Fruit fly (Drosophila melanogaster) whole organism, embryonic: ENCODE measurements around the gene Gycbeta100B.

Experiments used
- CG11093 ChIP-seq: fragments of 200-800 bp; sonication (Bioruptor generic); IDR thresholded peaks from 3 replicates; pipeline ENCODE4 v1.3.6; 2022; ENCODE audit warnings: missing biosample characterization, missing genetic modification characterization
- CG12071 ChIP-seq: fragments of 200-800 bp; sonication (Bioruptor generic); optimal IDR thresholded peaks from 3 replicates; lab custom pipeline; 2018; ENCODE audit warnings: missing biosample characterization, mild to moderate bottlenecking, missing genetic modification characterization
- CG13296 ChIP-seq: fragments of 200-800 bp; sonication (Bioruptor generic); optimal IDR thresholded peaks from 3 replicates; lab custom pipeline; 2018; ENCODE audit warnings: missing biosample characterization, mild to moderate bottlenecking, missing genetic modification characterization
- CG13894 ChIP-seq: fragments of 200-800 bp; sonication (Bioruptor generic); optimal IDR thresholded peaks from 3 replicates; lab custom pipeline; 2018; ENCODE audit warnings: missing biosample characterization, mild to moderate bottlenecking, missing genetic modification characterization, moderate library complexity
- CG15073 ChIP-seq: fragments of 200-800 bp; sonication (Bioruptor generic); optimal IDR thresholded peaks from 2 replicates; lab custom pipeline; 2016; ENCODE audit warnings: missing biosample characterization, missing genetic modification characterization
- CG1603 ChIP-seq: fragments of 200-800 bp; sonication (Bioruptor generic); optimal IDR thresholded peaks from 2 replicates; lab custom pipeline; 2019; ENCODE audit warnings: missing biosample characterization, mild to moderate bottlenecking, missing genetic modification characterization, moderate library complexity
- CG17186 ChIP-seq: fragments of 200-800 bp; sonication (Bioruptor generic); optimal IDR thresholded peaks from 3 replicates; lab custom pipeline; 2017; ENCODE audit warnings: missing biosample characterization, missing genetic modification reagents, missing genetic modification characterization
- CG30431 ChIP-seq: fragments of 200-800 bp; sonication (Bioruptor generic); optimal IDR thresholded peaks from 2 replicates; lab custom pipeline; 2017; ENCODE audit warnings: missing biosample characterization, missing genetic modification characterization
- CG31388 ChIP-seq: fragments of 200-800 bp; sonication (Bioruptor generic); optimal IDR thresholded peaks from 2 replicates; lab custom pipeline; 2016; ENCODE audit warnings: missing biosample characterization, missing genetic modification characterization
- CG7928 ChIP-seq: fragments of 200-800 bp; sonication (Bioruptor generic); optimal IDR thresholded peaks from 2 replicates; lab custom pipeline; 2017; ENCODE audit warnings: missing biosample characterization, mild to moderate bottlenecking, missing genetic modification characterization
- CG9932 ChIP-seq: fragments of 200-800 bp; sonication (Bioruptor generic); IDR thresholded peaks from 2 replicates; pipeline ENCODE4 v1.3.6; 2022; ENCODE audit warnings: missing biosample characterization, missing genetic modification characterization
- Dad ChIP-seq: fragments of 200-800 bp; sonication (Bioruptor generic); optimal IDR thresholded peaks from 3 replicates; lab custom pipeline; 2016; ENCODE audit warnings: missing biosample characterization, missing genetic modification characterization
- Dbx ChIP-seq: fragments of 200-800 bp; sonication (Bioruptor generic); IDR thresholded peaks from 3 replicates; pipeline ENCODE4 v1.3.6; 2022; ENCODE audit warnings: missing biosample characterization, missing genetic modification characterization
- Dip2 ChIP-seq: fragments of 200-800 bp; sonication (Bioruptor generic); IDR thresholded peaks from 2 replicates; pipeline ENCODE4 v1.3.6; 2022; ENCODE audit warnings: missing biosample characterization, missing genetic modification characterization
- Dp ChIP-seq: fragments of 200-800 bp; sonication (Bioruptor generic); optimal IDR thresholded peaks from 2 replicates; lab custom pipeline; 2018; ENCODE audit warnings: missing biosample characterization, mild to moderate bottlenecking, missing genetic modification characterization, moderate library complexity
- Hmr ChIP-seq: fragments of 200-800 bp; sonication (Bioruptor generic); optimal IDR thresholded peaks from 3 replicates; lab custom pipeline; 2017; ENCODE audit warnings: mild to moderate bottlenecking, missing biosample characterization, missing genetic modification reagents, missing genetic modification characterization
- Lim3 ChIP-seq: fragments of 200-800 bp; sonication (Bioruptor generic); IDR thresholded peaks from 2 replicates; pipeline ENCODE4 v1.3.6; 2022; ENCODE audit warnings: missing biosample characterization, missing genetic modification characterization
- Lpt ChIP-seq: fragments of >200 bp; optimal IDR thresholded peaks from 2 replicates; lab custom pipeline; 2018; ENCODE audit warnings: missing biosample characterization, missing genetic modification characterization
- MBD-R2 ChIP-seq: fragments of 200-800 bp; sonication (Bioruptor generic); IDR thresholded peaks from 2 replicates; pipeline ENCODE4 v1.3.6; 2022; ENCODE audit warnings: missing biosample characterization, missing genetic modification characterization
- MESR4 ChIP-seq: fragments of 200-800 bp; sonication (Bioruptor generic); optimal IDR thresholded peaks from 2 replicates; lab custom pipeline; 2018; ENCODE audit warnings: missing biosample characterization, mild to moderate bottlenecking, missing genetic modification characterization, moderate library complexity
- Mad ChIP-seq: fragments of 200-800 bp; sonication (Bioruptor generic); optimal IDR thresholded peaks from 2 replicates; lab custom pipeline; 2016; ENCODE audit warnings: missing biosample characterization, missing genetic modification characterization
- Nf-YB ChIP-seq: fragments of 200-800 bp; sonication (Bioruptor generic); optimal IDR thresholded peaks from 3 replicates; lab custom pipeline; 2019; ENCODE audit warnings: missing biosample characterization, mild to moderate bottlenecking, missing genetic modification characterization, moderate library complexity
- Pdp1 ChIP-seq, 2 experiments: fragments of 200-800 bp; sonication (Bioruptor generic); optimal IDR thresholded peaks; 3 replicates each; lab custom pipeline; 2016; ENCODE audit warnings: missing biosample characterization in 2 of 2, missing genetic modification characterization in 2 of 2, mild to moderate bottlenecking in 1 of 2, moderate library complexity in 1 of 2
- Vsx1 ChIP-seq: fragments of 200-800 bp; sonication (Bioruptor generic); optimal IDR thresholded peaks from 2 replicates; lab custom pipeline; 2017; ENCODE audit warnings: missing biosample characterization, mild to moderate bottlenecking, missing genetic modification characterization, missing genetic modification reagents
- ab ChIP-seq: fragments of 200-800 bp; sonication (Bioruptor generic); optimal IDR thresholded peaks from 2 replicates; lab custom pipeline; 2016; ENCODE audit warnings: missing biosample characterization, missing genetic modification characterization
- abd-A ChIP-seq: fragments of 200-800 bp; sonication (Bioruptor generic); optimal IDR thresholded peaks from 3 replicates; lab custom pipeline; 2019; ENCODE audit warnings: missing biosample characterization, mild to moderate bottlenecking, missing genetic modification characterization, moderate library complexity
- amos ChIP-seq: fragments of 200-800 bp; sonication (Bioruptor generic); IDR thresholded peaks from 2 replicates; pipeline ENCODE4 v1.3.6; 2022; ENCODE audit warnings: missing biosample characterization, missing genetic modification characterization; ENCODE audit not compliant: partially characterized antibody
- ato ChIP-seq: fragments of 200-800 bp; sonication (Bioruptor generic); IDR thresholded peaks from 2 replicates; pipeline ENCODE4 v1.3.6; 2022; ENCODE audit warnings: missing biosample characterization, missing genetic modification characterization; ENCODE audit not compliant: partially characterized antibody
- bab2 ChIP-seq: fragments of 200-800 bp; sonication (Bioruptor generic); optimal IDR thresholded peaks from 2 replicates; lab custom pipeline; 2016; ENCODE audit warnings: missing biosample characterization, missing genetic modification characterization
- eyg ChIP-seq: fragments of 200-800 bp; sonication (Bioruptor generic); optimal IDR thresholded peaks from 3 replicates; lab custom pipeline; 2016; ENCODE audit warnings: missing biosample characterization, missing genetic modification characterization
- gcm ChIP-seq: fragments of 200-800 bp; sonication (Bioruptor generic); optimal IDR thresholded peaks from 2 replicates; lab custom pipeline; 2019; ENCODE audit warnings: missing biosample characterization, mild to moderate bottlenecking, missing genetic modification characterization, moderate library complexity
- gem ChIP-seq: fragments of 200-800 bp; sonication (Bioruptor generic); optimal IDR thresholded peaks from 2 replicates; lab custom pipeline; 2019; ENCODE audit warnings: missing biosample characterization, mild to moderate bottlenecking, missing genetic modification characterization, moderate library complexity
- grau ChIP-seq: fragments of 200-800 bp; optimal IDR thresholded peaks from 3 replicates; lab custom pipeline; 2019; ENCODE audit warnings: missing biosample characterization, mild to moderate bottlenecking, missing genetic modification characterization, moderate library complexity
- gsb-n ChIP-seq: fragments of 200-800 bp; sonication (Bioruptor generic); optimal IDR thresholded peaks from 3 replicates; lab custom pipeline; 2018; ENCODE audit warnings: missing biosample characterization, mild to moderate bottlenecking, missing genetic modification characterization
- her ChIP-seq: fragments of 200-800 bp; sonication (Bioruptor generic); optimal IDR thresholded peaks from 2 replicates; lab custom pipeline; 2016; ENCODE audit warnings: missing biosample characterization, missing genetic modification characterization
- insv ChIP-seq, 2 experiments: fragments of 200-800 bp; sonication (Bioruptor generic); optimal IDR thresholded peaks; 3 replicates each; lab custom pipeline; 2016 to 2018; ENCODE audit warnings: missing biosample characterization in 2 of 2, missing genetic modification characterization in 2 of 2
- jumu ChIP-seq: fragments of 200-800 bp; sonication (Bioruptor generic); optimal IDR thresholded peaks from 3 replicates; lab custom pipeline; 2016; ENCODE audit warnings: missing biosample characterization, missing genetic modification characterization
- knrl ChIP-seq: fragments of 200-800 bp; sonication (Bioruptor generic); IDR thresholded peaks from 3 replicates; pipeline ENCODE4 v1.3.6; 2022; ENCODE audit warnings: missing biosample characterization, missing genetic modification characterization; ENCODE audit not compliant: partially characterized antibody
- lab ChIP-seq: fragments of 200-800 bp; sonication (Bioruptor generic); optimal IDR thresholded peaks from 3 replicates; lab custom pipeline; 2017; ENCODE audit warnings: missing biosample characterization, missing genetic modification characterization, mild to moderate bottlenecking, moderate library complexity, missing genetic modification reagents
- mirr ChIP-seq: fragments of 200-800 bp; sonication (Bioruptor generic); optimal IDR thresholded peaks from 3 replicates; lab custom pipeline; 2018; ENCODE audit warnings: missing biosample characterization, mild to moderate bottlenecking, missing genetic modification characterization
- nerfin-1 ChIP-seq: fragments of 200-800 bp; sonication (Bioruptor generic); optimal IDR thresholded peaks from 3 replicates; lab custom pipeline; 2019; ENCODE audit warnings: missing biosample characterization, mild to moderate bottlenecking, missing genetic modification characterization, moderate library complexity
- p53 ChIP-seq: fragments of 200-800 bp; sonication (Bioruptor generic); optimal IDR thresholded peaks from 2 replicates; lab custom pipeline; 2016; ENCODE audit warnings: missing biosample characterization, missing genetic modification characterization
- row ChIP-seq: fragments of 200-800 bp; sonication (Bioruptor generic); IDR thresholded peaks from 3 replicates; pipeline ENCODE4 v1.3.6; 2022; ENCODE audit warnings: missing biosample characterization, missing genetic modification characterization
- sd ChIP-seq: fragments of 200-800 bp; sonication (Bioruptor generic); optimal IDR thresholded peaks from 3 replicates; lab custom pipeline; 2018; ENCODE audit warnings: missing biosample characterization, mild to moderate bottlenecking, missing genetic modification characterization, moderate library complexity
- sim ChIP-seq: fragments of 200-800 bp; sonication (Bioruptor generic); IDR thresholded peaks from 2 replicates; pipeline ENCODE4 v1.3.6; 2022; ENCODE audit warnings: missing biosample characterization, missing genetic modification characterization
- sna ChIP-seq: fragments of 200-800 bp; sonication (Bioruptor generic); IDR thresholded peaks from 2 replicates; pipeline ENCODE4 v1.3.6; 2022; ENCODE audit warnings: missing biosample characterization, missing genetic modification characterization; ENCODE audit not compliant: partially characterized antibody
- stc ChIP-seq: fragments of 200-800 bp; sonication (Bioruptor generic); IDR thresholded peaks from 2 replicates; pipeline ENCODE4 v1.3.6; 2022; ENCODE audit warnings: missing biosample characterization, missing genetic modification characterization
- sug ChIP-seq: fragments of 200-800 bp; optimal IDR thresholded peaks from 2 replicates; lab custom pipeline; 2019; ENCODE audit warnings: missing biosample characterization, mild to moderate bottlenecking, missing genetic modification characterization, moderate library complexity
- wdn ChIP-seq: fragments of 200-800 bp; sonication (Bioruptor generic); IDR thresholded peaks from 2 replicates; pipeline ENCODE4 v1.3.6; 2022; ENCODE audit warnings: missing biosample characterization, missing genetic modification characterization

The Gycbeta100B gene

dm6 chr3R:31218214-31218876, 84.2 kb downstream of the Gycbeta100B start (continued):
- no peak for TF ChIP-seq MBD-R2 (GFP tag; lab: Robert Waterston, UW)
- TF ChIP-seq sd (tag; lab: Kevin White, UChicago): peak; percentile 67
- no peak for TF ChIP-seq ab (GFP tag; lab: Kevin White, UChicago)
- TF ChIP-seq CG13894 (tag; lab: Kevin White, UChicago): no peak
- TF ChIP-seq grau (tag; lab: Kevin White, UChicago): peak; percentile 22
- no peak for TF ChIP-seq amos (GFP tag; lab: Robert Waterston, UW)
- peak in 1 of 2 experiments; percentile 100 for TF ChIP-seq Pdp1 (GFP tag; optimal IDR thresholded peaks at IDR 0.05; lab: Kevin White, UChicago)
- no peak for TF ChIP-seq bab2 (GFP tag; lab: Kevin White, UChicago)
- no peak for TF ChIP-seq gcm
- no peak for TF ChIP-seq CG7928
- no peak for TF ChIP-seq Mad (GFP tag; lab: Kevin White, UChicago)
- TF ChIP-seq CG15073: no peak
- no peak for TF ChIP-seq jumu
- peak; percentile 14 for TF ChIP-seq abd-A
- no peak for TF ChIP-seq gem (tag; lab: Kevin White, UChicago)
- TF ChIP-seq wdn: no peak
- no peak for TF ChIP-seq gsb-n
- TF ChIP-seq eyg (GFP tag; lab: Kevin White, UChicago): no peak
- TF ChIP-seq CG11093 (GFP tag; lab: Robert Waterston, UW): no peak
- no peak for TF ChIP-seq CG9932
- TF ChIP-seq CG30431 (GFP tag; lab: Kevin White, UChicago): no peak
- TF ChIP-seq lab: no peak
- TF ChIP-seq CG31388 (GFP tag; lab: Kevin White, UChicago): no peak
- TF ChIP-seq nerfin-1 (tag; lab: Kevin White, UChicago): peak; percentile 89
- TF ChIP-seq CG13296 (GFP tag; lab: Kevin White, UChicago): peak; percentile 4
- TF ChIP-seq sim (GFP tag; lab: Robert Waterston, UW): no peak
- no peak for TF ChIP-seq stc
- peak; percentile 18 for TF ChIP-seq mirr (GFP tag; lab: Kevin White, UChicago)
- no peak for TF ChIP-seq Dip2
- peak; percentile 55 for TF ChIP-seq sug (tag; lab: Kevin White, UChicago)
- TF ChIP-seq Nf-YB (GFP tag; lab: Kevin White, UChicago): no peak
- no peak for TF ChIP-seq insv (GFP tag; optimal IDR thresholded peaks at IDR 0.05; lab: Kevin White, UChicago)
- no peak for TF ChIP-seq row
- no peak for TF ChIP-seq Dbx (GFP tag; lab: Robert Waterston, UW)
- peak; percentile 22 for TF ChIP-seq CG17186
- TF ChIP-seq sna (GFP tag; lab: Robert Waterston, UW): no peak

DNA sequence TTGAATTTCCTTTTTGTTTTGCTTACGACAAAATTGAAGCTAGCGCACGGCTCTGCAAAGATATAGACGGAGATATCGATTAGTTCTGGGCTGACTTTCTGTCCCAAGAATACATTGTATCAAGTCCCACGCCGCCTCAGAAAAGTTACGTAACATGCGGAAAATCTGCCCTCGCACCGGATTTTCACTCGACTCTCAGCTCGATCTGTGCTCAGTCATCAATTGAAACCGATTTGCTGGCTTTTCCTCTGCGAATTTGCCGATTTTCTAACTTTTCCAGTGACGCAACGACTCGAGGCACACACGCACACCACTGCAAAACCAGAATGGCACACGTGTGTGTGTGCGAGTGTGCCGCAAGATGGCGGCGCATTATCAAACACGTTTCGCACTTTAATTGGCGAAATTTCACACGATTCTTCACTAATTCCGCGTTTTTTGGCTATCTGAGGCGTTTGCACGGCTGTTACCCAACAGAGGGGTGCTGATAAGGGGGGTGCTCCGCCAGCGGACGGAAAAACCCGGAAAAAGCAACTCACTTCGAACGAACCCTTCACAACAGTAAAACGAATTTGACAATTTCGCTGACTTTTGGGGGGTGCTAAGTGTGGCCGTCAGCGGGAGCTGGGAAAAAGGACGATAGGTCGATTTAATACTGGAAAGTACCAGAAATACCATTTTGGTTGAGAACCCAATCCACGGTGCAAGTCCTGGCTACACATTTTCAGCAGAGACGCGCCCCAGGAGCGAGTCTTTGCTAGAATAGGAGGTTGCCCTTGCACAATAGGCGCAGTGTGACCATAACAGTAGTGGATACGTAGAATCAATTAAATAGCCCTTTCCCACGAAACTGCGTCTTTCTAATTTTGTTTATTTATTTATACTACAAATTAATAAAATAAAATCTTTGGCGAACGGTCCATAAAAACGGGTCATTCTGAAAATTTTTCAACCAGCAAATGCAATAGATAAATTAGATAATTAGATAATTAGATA, 85.1 kb downstream of the Gycbeta100B start, which contains the start of gene ATPsynC:
Gene ATPsynC (minus strand): TSS at position 634 of the 996 bp plus-strand sequence.
- TF ChIP-seq CG1603 (peak; percentile 95), Lpt (GFP tag; lab: Kevin White, UChicago) (no peak), Hmr (GFP tag; lab: Kevin White, UChicago) (peak; percentile 92), Vsx1 (GFP tag; lab: Kevin White, UChicago) (no peak), knrl (GFP tag; lab: Robert Waterston, UW) (no peak), Dad (GFP tag; lab: Kevin White, UChicago) (peak; percentile 63), MESR4 (GFP tag; lab: Kevin White, UChicago) (peak; percentile 100), Dp (GFP tag; lab: Kevin White, UChicago) (peak; percentile 56), CG12071 (GFP tag; lab: Kevin White, UChicago) (peak; percentile 57), her (GFP tag; lab: Kevin White, UChicago) (peak; percentile 68), ato (no peak), p53 (GFP tag; lab: Kevin White, UChicago) (peak; percentile 67), Lim3 (no peak), abd-A (peak; percentile 70)
